Worm (Caenorhabditis elegans) whole organism, mixed stage, embryonic: ENCODE data around the gene hpl-2.

Source experiments
- M03D4.4 ChIP-seq: sonication (generic microtip); optimal IDR thresholded peaks from 2 replicates; lab custom pipeline; 2017; ENCODE audit warnings: mild to moderate bottlenecking, missing genetic modification characterization, missing compliant biosample characterization
- blmp-1 ChIP-seq: fragments of 150-350 bp; optimal IDR thresholded peaks from 2 replicates; lab custom pipeline; 2014; ENCODE audit warnings: missing biosample characterization, missing genetic modification characterization
- drap-1 ChIP-seq: fragments of 200-800 bp; sonication (Bioruptor generic); optimal IDR thresholded peaks from 3 replicates; lab custom pipeline; 2018; ENCODE audit warnings: mild to moderate bottlenecking, missing genetic modification characterization, missing compliant biosample characterization
- elt-1 ChIP-seq: sonication (generic microtip); optimal IDR thresholded peaks from 2 replicates; lab custom pipeline; 2017; ENCODE audit warnings: missing genetic modification characterization, mild to moderate bottlenecking, missing compliant biosample characterization, antibody characterized with exemption, moderate library complexity, borderline replicate concordance; ENCODE audit not compliant: insufficient read depth
- nhr-12 ChIP-seq: fragments of 150-350 bp; optimal IDR thresholded peaks from 2 replicates; lab custom pipeline; 2014; ENCODE audit warnings: missing biosample characterization, missing genetic modification characterization
- nhr-237 ChIP-seq: fragments of 150-350 bp; optimal IDR thresholded peaks from 2 replicates; lab custom pipeline; 2014; ENCODE audit warnings: missing biosample characterization, missing genetic modification characterization
- snpc-4 ChIP-seq: fragments of 150-350 bp; optimal IDR thresholded peaks from 2 replicates; lab custom pipeline; 2014; ENCODE audit warnings: missing biosample characterization, missing genetic modification characterization
- unc-62 ChIP-seq: fragments of 150-350 bp; optimal IDR thresholded peaks from 2 replicates; lab custom pipeline; 2014; ENCODE audit warnings: missing biosample characterization, missing genetic modification reagents, missing genetic modification characterization

- TF ChIP-seq drap-1 (GFP tag; lab: Kevin White, UChicago) (no peak), blmp-1 (tag; lab: Kevin White, UChicago) (no peak), nhr-237 (no peak), M03D4.4 (no peak), nhr-12 (no peak), snpc-4 (no peak), elt-1 (no peak), unc-62 (no peak)
These were observed 37.3 kb downstream of the hpl-2 start for ce11 chrIII:10718078-10718477.
